Fruit fly (Drosophila melanogaster) whole organism, wandering third instar larva: ENCODE results near the gene RpS17.

Source experiments
- Sp1 ChIP-seq: fragments of 200-800 bp; sonication (Bioruptor generic); optimal IDR thresholded peaks from 3 replicates; lab custom pipeline; 2019; ENCODE audit warnings: missing biosample characterization, mild to moderate bottlenecking, missing genetic modification characterization, moderate library complexity
- Vsx2 ChIP-seq: fragments of 200-300, 225-300 bp; sonication (Bioruptor generic); optimal IDR thresholded peaks from 2 replicates; lab custom pipeline; 2018; ENCODE audit warnings: missing biosample characterization, missing genetic modification characterization; ENCODE audit not compliant: partially characterized antibody
- usp ChIP-seq: fragments of >200 bp; optimal IDR thresholded peaks from 2 replicates; lab custom pipeline; 2017; ENCODE audit warnings: missing biosample characterization, missing genetic modification characterization

DNA sequence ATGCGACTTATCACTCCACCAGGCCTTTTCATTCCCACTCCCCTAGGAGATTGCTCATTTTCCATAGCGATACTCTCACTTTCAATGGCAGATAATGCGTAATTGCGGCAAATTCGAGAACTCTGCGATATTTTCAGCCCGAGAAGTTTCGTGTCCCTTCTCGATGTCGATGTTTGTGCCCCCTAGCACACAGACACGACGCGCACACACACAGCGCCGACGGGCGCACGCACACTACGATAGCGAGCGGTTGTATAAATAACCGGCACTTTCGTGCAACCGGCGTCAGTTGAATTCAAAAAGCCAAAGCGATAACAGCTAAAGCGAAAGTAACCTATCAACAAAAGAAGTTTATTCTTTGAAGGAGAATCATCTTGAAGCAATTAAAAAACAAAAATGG, 48.0 kb downstream of the RpS17 start, which contains the start of gene Hsp23:
- no peak for TF ChIP-seq usp (GFP tag; lab: Kevin White, UChicago)
- TF ChIP-seq Vsx2 (GFP tag; lab: Kevin White, UChicago): no peak
- peak; percentile 27 for TF ChIP-seq Sp1 (GFP tag; lab: Kevin White, UChicago)
